Worm (Caenorhabditis elegans): ENCODE measurements around the gene F25E5.5.

DNA sequence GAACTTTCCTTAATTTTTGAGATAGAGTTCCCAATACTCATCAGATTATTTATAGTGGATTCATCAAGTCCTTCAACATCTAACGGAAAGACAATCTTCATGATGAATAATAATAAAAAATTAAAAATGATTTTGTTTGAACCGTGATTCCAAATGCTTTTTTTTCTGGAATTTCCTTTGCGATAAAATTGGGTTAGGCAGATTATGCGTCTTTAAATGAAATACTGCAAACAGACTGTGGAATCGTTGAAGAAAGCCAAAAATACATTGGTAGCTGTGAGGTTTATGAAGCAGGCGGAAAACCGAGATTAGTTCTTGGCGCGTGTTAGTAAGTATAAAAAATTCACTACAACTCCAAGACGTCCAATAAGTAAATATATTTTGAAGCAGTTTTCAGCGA is 20.5 kb upstream of the F25E5.5 start, which contains the start of gene srw-68:
- no peak for TF ChIP-seq him-1 (tag; optimal IDR thresholded peaks at IDR 0.05)
- TF ChIP-seq W03F9.2 (tag; optimal IDR thresholded peaks at IDR 0.05) = no peak
- TF ChIP-seq dao-5 (tag; optimal IDR thresholded peaks at IDR 0.05) = no peak
